Fruit fly (Drosophila melanogaster): Measurements from ENCODE around the gene shps.

The shps gene

dm6 chr3R:24252494-24252893 is 26.9 kb upstream of the shps start, which contains the start of gene beta-PheRS (continued):
- TF ChIP-seq ken (GFP tag; IDR thresholded peaks at IDR 0.05), result peak; percentile 41; the same call in 1 of the 3 replicates
- TF ChIP-seq repo (GFP tag; optimal IDR thresholded peaks at IDR 0.05), result peak; percentile 57
- TF ChIP-seq maf-S (GFP tag; optimal IDR thresholded peaks at IDR 0.05), result peak; percentile 47
- TF ChIP-seq ci (GFP tag; IDR thresholded peaks at IDR 0.05), result peak; percentile 79
- TF ChIP-seq Doc3 (GFP tag; IDR thresholded peaks at IDR 0.05; ENCODE audit: partially characterized antibody), result peak; percentile 81
- TF ChIP-seq her (GFP tag; optimal IDR thresholded peaks at IDR 0.05), result peak; percentile 62
- peak; percentile 88 for TF ChIP-seq Dbx (GFP tag; IDR thresholded peaks at IDR 0.05)
- no peak for TF ChIP-seq twi (tag; optimal IDR thresholded peaks at IDR 0.05)
- TF ChIP-seq BtbVII (GFP tag; optimal IDR thresholded peaks at IDR 0.05), result no peak
- peak; percentile 35 for TF ChIP-seq Camta (GFP tag; optimal IDR thresholded peaks at IDR 0.05)
- TF ChIP-seq CG3163 (GFP tag; optimal IDR thresholded peaks at IDR 0.05), result peak; percentile 48
- TF ChIP-seq Bgb (GFP tag; IDR thresholded peaks at IDR 0.05; ENCODE audit: partially characterized antibody), result peak; percentile 96
- TF ChIP-seq NFAT (GFP tag; IDR thresholded peaks at IDR 0.05), result peak; percentile 77
- peak; percentile 23 for TF ChIP-seq Ssrp (tag; optimal IDR thresholded peaks at IDR 0.05)
- TF ChIP-seq so (GFP tag; IDR thresholded peaks at IDR 0.05), result no peak
- TF ChIP-seq CG7271 (tag; optimal IDR thresholded peaks at IDR 0.05), result peak; percentile 56
- peak; percentile 98 for TF ChIP-seq ssp (GFP tag; IDR thresholded peaks at IDR 0.05)
- no peak for TF ChIP-seq CG18262 (tag; optimal IDR thresholded peaks at IDR 0.05)
- TF ChIP-seq kah (GFP tag; optimal IDR thresholded peaks at IDR 0.05), result no peak
- no peak for TF ChIP-seq Fer1 (GFP tag; optimal IDR thresholded peaks at IDR 0.05)
- TF ChIP-seq Deaf1 (tag; optimal IDR thresholded peaks at IDR 0.05), result no peak
- peak; percentile 78 for TF ChIP-seq nmo (GFP tag; optimal IDR thresholded peaks at IDR 0.05)
- peak; percentile 19; the same call in 1 of the 2 replicates for TF ChIP-seq CG10321 (GFP tag; IDR thresholded peaks at IDR 0.05)
- TF ChIP-seq sisA (GFP tag; IDR thresholded peaks at IDR 0.05), result peak; percentile 14; the same call in 1 of the 2 replicates
- TF ChIP-seq Taf1 (GFP tag; IDR thresholded peaks at IDR 0.05), result no peak
- TF ChIP-seq CG13424 (tag; optimal IDR thresholded peaks at IDR 0.05), result peak; percentile 66
- TF ChIP-seq H2.0 (GFP tag; IDR thresholded peaks at IDR 0.05), result peak; percentile 55
- no peak for TF ChIP-seq corto (GFP tag; optimal IDR thresholded peaks at IDR 0.05)
- peak; percentile 1 for TF ChIP-seq pb (GFP tag; optimal IDR thresholded peaks at IDR 0.05)
- TF ChIP-seq chinmo (GFP tag; IDR thresholded peaks at IDR 0.05; ENCODE audit: partially characterized antibody), result peak; percentile 91; the same call in 2 of the 4 replicates
- peak; percentile 86 for TF ChIP-seq CG8388 (GFP tag; optimal IDR thresholded peaks at IDR 0.05)
- peak; percentile 88 for TF ChIP-seq HmgZ (tag; optimal IDR thresholded peaks at IDR 0.05)
- no peak for TF ChIP-seq ara (GFP tag; IDR thresholded peaks at IDR 0.05)
- peak; percentile 72 for TF ChIP-seq Xbp1 (GFP tag; optimal IDR thresholded peaks at IDR 0.05)
- TF ChIP-seq CG2712 (tag; optimal IDR thresholded peaks at IDR 0.05), result peak; percentile 91
- TF ChIP-seq amos (GFP tag; IDR thresholded peaks at IDR 0.05; ENCODE audit: partially characterized antibody), result peak; percentile 97
- no peak for TF ChIP-seq CG15011 (GFP tag; optimal IDR thresholded peaks at IDR 0.05)
- TF ChIP-seq pita (GFP tag; optimal IDR thresholded peaks at IDR 0.05), result no peak
- TF ChIP-seq YL-1 (GFP tag; optimal IDR thresholded peaks at IDR 0.05), result peak; percentile 98
- TF ChIP-seq B-H1 (GFP tag; IDR thresholded peaks at IDR 0.05), result peak; percentile 22; the same call in 1 of the 3 replicates
- TF ChIP-seq Dll (GFP tag; IDR thresholded peaks at IDR 0.05; ENCODE audit: partially characterized antibody), result peak; percentile 88
- no peak; the same call in 2 of the 3 replicates for TF ChIP-seq otp (GFP tag; IDR thresholded peaks at IDR 0.05)
- TF ChIP-seq Bdp1 (GFP tag; optimal IDR thresholded peaks at IDR 0.05), result peak; percentile 29
- no peak for TF ChIP-seq Atf6 (GFP tag; IDR thresholded peaks at IDR 0.05)
- peak in 1 of 2 experiments; percentile 29 for TF ChIP-seq tll (GFP tag; optimal IDR thresholded peaks at IDR 0.05)
- peak; percentile 78 for TF ChIP-seq hb (GFP tag; IDR thresholded peaks at IDR 0.05; ENCODE audit: partially characterized antibody)
- TF ChIP-seq usp (GFP tag; optimal IDR thresholded peaks at IDR 0.05), result no peak
- TF ChIP-seq esg (GFP tag; conservative IDR thresholded peaks at IDR 0.05), result 0 out of 2 replicates have a peak, but pooled peaks have one; percentile 29
- no peak for TF ChIP-seq CG11093 (GFP tag; IDR thresholded peaks at IDR 0.05)
- no peak for TF ChIP-seq nom (GFP tag; optimal IDR thresholded peaks at IDR 0.05)

Measured in whole organism, embryonic.